Fruit fly (Drosophila melanogaster): ENCODE results near the gene CG4836.

The CG4836 gene

dm6 chr3R:20007399-20008285 lies 6.0 kb upstream of the CG4836 start:
- TF ChIP-seq usp (GFP tag; optimal IDR thresholded peaks at IDR 0.05) (no peak), psq (optimal IDR thresholded peaks at IDR 0.05) (no peak), pan (optimal IDR thresholded peaks at IDR 0.05) (no peak)

- TF ChIP-seq Dll (optimal IDR thresholded peaks at IDR 0.05) = no peak
- TF ChIP-seq psq (optimal IDR thresholded peaks at IDR 0.05) = peak; percentile 48
These were observed 5.2 kb upstream of the CG4836 start, which contains the start of the genes Hs6st and MED25 for dm6 chr3R:20008372-20009051. Gene Hs6st, minus strand, starts transcription at chr3R:20008512. Gene MED25, plus strand, starts transcription at chr3R:20008947.

dm6 chr3R:20010942-20011341 lies 2.7 kb upstream of the CG4836 start:
- TF ChIP-seq usp (GFP tag; optimal IDR thresholded peaks at IDR 0.05) (no peak), EcR (GFP tag; optimal IDR thresholded peaks at IDR 0.05) (no peak), CG8478 (optimal IDR thresholded peaks at IDR 0.05) (no peak), Dll (optimal IDR thresholded peaks at IDR 0.05) (no peak), pan (optimal IDR thresholded peaks at IDR 0.05) (no peak), psq (optimal IDR thresholded peaks at IDR 0.05) (no peak)

dm6 chr3R:20012688-20013087 lies 984 bp upstream of the CG4836 start:
- TF ChIP-seq psq (optimal IDR thresholded peaks at IDR 0.05) (no peak), usp (GFP tag; optimal IDR thresholded peaks at IDR 0.05) (no peak), CG8478 (optimal IDR thresholded peaks at IDR 0.05) (no peak), pan (optimal IDR thresholded peaks at IDR 0.05) (no peak), Dll (optimal IDR thresholded peaks at IDR 0.05) (no peak), EcR (GFP tag; optimal IDR thresholded peaks at IDR 0.05) (no peak)

- TF ChIP-seq psq (optimal IDR thresholded peaks at IDR 0.05) (no peak), CG8478 (optimal IDR thresholded peaks at IDR 0.05) (no peak), pan (optimal IDR thresholded peaks at IDR 0.05) (no peak), EcR (GFP tag; optimal IDR thresholded peaks at IDR 0.05) (no peak), usp (GFP tag; optimal IDR thresholded peaks at IDR 0.05) (no peak), Dll (optimal IDR thresholded peaks at IDR 0.05) (no peak)
These were observed 7.6 kb downstream of the CG4836 start, which contains the start of the genes PIG-L and psidin for dm6 chr3R:20021152-20021769. Gene PIG-L, minus strand, starts transcription at chr3R:20021338. Gene psidin, plus strand, starts transcription at chr3R:20021704.

- TF ChIP-seq pan (optimal IDR thresholded peaks at IDR 0.05) (no peak), usp (GFP tag; optimal IDR thresholded peaks at IDR 0.05) (no peak), EcR (GFP tag; optimal IDR thresholded peaks at IDR 0.05) (no peak), CG8478 (optimal IDR thresholded peaks at IDR 0.05) (no peak), Dll (optimal IDR thresholded peaks at IDR 0.05) (no peak), psq (optimal IDR thresholded peaks at IDR 0.05) (no peak)
These were observed 14.2 kb downstream of the CG4836 start, which contains the start of the genes CG4424 and CG4854 for dm6 chr3R:20027841-20028240. Gene CG4424, minus strand, starts transcription at chr3R:20028040. Gene CG4854, plus strand, starts transcription at chr3R:20028058.

- TF ChIP-seq pan (optimal IDR thresholded peaks at IDR 0.05) (peak; percentile 6), Dll (optimal IDR thresholded peaks at IDR 0.05) (no peak)
These were observed 17.5 kb downstream of the CG4836 start, which contains the start of gene trem for dm6 chr3R:20031043-20031763. Gene trem, minus strand, starts transcription at chr3R:20031309.

dm6 chr3R:20031764-20032079 lies 18.1 kb downstream of the CG4836 start, which contains the start of gene idc:
Gene idc, plus strand, starts transcription at chr3R:20031823.
- TF ChIP-seq psq (optimal IDR thresholded peaks at IDR 0.05) = no peak
- no peak for TF ChIP-seq pan (optimal IDR thresholded peaks at IDR 0.05)
- TF ChIP-seq CG8478 (optimal IDR thresholded peaks at IDR 0.05) = no peak
- TF ChIP-seq EcR (GFP tag; optimal IDR thresholded peaks at IDR 0.05) = no peak
- TF ChIP-seq Dll (optimal IDR thresholded peaks at IDR 0.05) = no peak
- TF ChIP-seq usp (GFP tag; optimal IDR thresholded peaks at IDR 0.05) = no peak

- TF ChIP-seq usp (GFP tag; optimal IDR thresholded peaks at IDR 0.05) (no peak), pan (optimal IDR thresholded peaks at IDR 0.05) (no peak), psq (optimal IDR thresholded peaks at IDR 0.05) (no peak), Dll (optimal IDR thresholded peaks at IDR 0.05) (no peak), CG8478 (optimal IDR thresholded peaks at IDR 0.05) (no peak), EcR (GFP tag; optimal IDR thresholded peaks at IDR 0.05) (no peak)
These were observed 22.2 kb downstream of the CG4836 start, which contains the start of gene Regnase-1 for dm6 chr3R:20035887-20036286. Gene Regnase-1, minus strand, starts transcription at chr3R:20036056.

- no peak for TF ChIP-seq pan (optimal IDR thresholded peaks at IDR 0.05)
- TF ChIP-seq Dll (optimal IDR thresholded peaks at IDR 0.05) = no peak
- no peak for TF ChIP-seq CG8478 (optimal IDR thresholded peaks at IDR 0.05)
These were observed 28.8 kb downstream of the CG4836 start, which contains the start of the genes CG33934 and Indy-2 for dm6 chr3R:20042457-20042856. Gene CG33934, plus strand, starts transcription at chr3R:20042757. Gene Indy-2, plus strand, starts transcription at chr3R:20042757.

- no peak for TF ChIP-seq Dll (optimal IDR thresholded peaks at IDR 0.05)
- no peak for TF ChIP-seq usp (GFP tag; optimal IDR thresholded peaks at IDR 0.05)
- TF ChIP-seq EcR (GFP tag; optimal IDR thresholded peaks at IDR 0.05) = no peak
- TF ChIP-seq psq (optimal IDR thresholded peaks at IDR 0.05) = no peak
- no peak for TF ChIP-seq CG8478 (optimal IDR thresholded peaks at IDR 0.05)
- no peak for TF ChIP-seq pan (optimal IDR thresholded peaks at IDR 0.05)
These were observed 42.1 kb downstream of the CG4836 start, which contains the start of gene CG17193 for dm6 chr3R:20055809-20056208. Gene CG17193, minus strand, starts transcription at chr3R:20056097.

All from whole organism.